Worm (Caenorhabditis elegans) whole organism, L4/young adult: ENCODE measurements around the gene grld-1.

Experiments used
- W03F9.2 ChIP-seq: fragments of 150-350 bp; optimal IDR thresholded peaks from 2 replicates; lab custom pipeline; 2014; ENCODE audit warnings: missing biosample characterization, missing genetic modification characterization
- dao-5 ChIP-seq: sonication (generic microtip); optimal IDR thresholded peaks from 2 replicates; lab custom pipeline; 2016; ENCODE audit warnings: missing genotype, missing genetic modification characterization, moderate library complexity, missing compliant biosample characterization
- him-1 ChIP-seq: sonication (generic microtip); optimal IDR thresholded peaks from 2 replicates; lab custom pipeline; 2016; ENCODE audit warnings: missing genotype, missing genetic modification reagents, missing genetic modification characterization, missing compliant biosample characterization

- TF ChIP-seq dao-5 (tag; lab: Kevin White, UChicago) = no peak
- no peak for TF ChIP-seq him-1 (tag; lab: Kevin White, UChicago)
- no peak for TF ChIP-seq W03F9.2
These were observed 39.0 kb upstream of the grld-1 start, which contains the start of gene cutl-24 for ce11 chrIV:164777-165176.
